Fruit fly (Drosophila melanogaster): ENCODE results near the gene okr.

The okr gene

DNA sequence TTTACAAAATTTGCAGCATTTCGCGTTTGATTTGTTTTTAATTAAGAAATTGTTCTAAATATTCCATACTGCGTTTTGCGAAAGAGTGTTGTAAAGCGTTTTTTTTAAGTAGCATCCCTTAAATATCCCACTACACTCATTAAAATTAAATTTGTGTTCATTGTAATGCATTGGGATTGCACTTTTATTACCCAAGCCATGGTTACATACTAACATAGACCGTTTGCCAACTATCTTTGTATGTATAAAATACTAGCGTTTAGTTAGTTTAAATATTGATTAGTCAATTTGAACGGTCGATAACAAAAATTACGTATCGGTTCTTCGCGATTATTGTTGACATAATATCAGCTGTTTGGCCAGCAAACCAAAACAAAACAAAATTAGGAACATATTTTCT lies 47.2 kb upstream of the okr start, which contains the start of the genes cnir and CG17221 (continued):
- TF ChIP-seq crol (GFP tag; IDR thresholded peaks at IDR 0.05) (no peak), E2f1 (GFP tag; IDR thresholded peaks at IDR 0.05) (no peak), TFAM (GFP tag; optimal IDR thresholded peaks at IDR 0.05) (no peak), CG2875 (GFP tag; optimal IDR thresholded peaks at IDR 0.05) (no peak), Doc2 (GFP tag; IDR thresholded peaks at IDR 0.05) (no peak), CG14050 (GFP tag; IDR thresholded peaks at IDR 0.05) (no peak), row (GFP tag; IDR thresholded peaks at IDR 0.05) (peak; percentile 63), crp (GFP tag; optimal IDR thresholded peaks at IDR 0.05) (peak; percentile 61 to 90), Trl (optimal IDR thresholded peaks at IDR 0.05) (no peak), Trl (GFP tag; optimal IDR thresholded peaks at IDR 0.05) (peak; percentile 87), ara (GFP tag; IDR thresholded peaks at IDR 0.05) (0 out of 2 replicates have a peak, but pooled peaks have one; percentile 12), CG14965 (GFP tag; optimal IDR thresholded peaks at IDR 0.05; ENCODE audit: borderline replicate concordance) (no peak), toy (GFP tag; IDR thresholded peaks at IDR 0.05) (no peak), cg (GFP tag; optimal IDR thresholded peaks at IDR 0.05) (no peak), btn (GFP tag; optimal IDR thresholded peaks at IDR 0.05) (peak; percentile 38), stwl (tag; optimal IDR thresholded peaks at IDR 0.05) (peak; percentile 81), Xrp1 (GFP tag; IDR thresholded peaks at IDR 0.05) (peak; percentile 53), CG32532 (GFP tag; IDR thresholded peaks at IDR 0.05) (peak; percentile 67), C15 (GFP tag; IDR thresholded peaks at IDR 0.05) (no peak), kah (GFP tag; optimal IDR thresholded peaks at IDR 0.05) (no peak), usp (GFP tag; optimal IDR thresholded peaks at IDR 0.05) (no peak), nau (GFP tag; optimal IDR thresholded peaks at IDR 0.05) (no peak), CG4424 (GFP tag; optimal IDR thresholded peaks at IDR 0.05) (peak; percentile 68), Vsx1 (GFP tag; optimal IDR thresholded peaks at IDR 0.05) (no peak), sqz (GFP tag; optimal IDR thresholded peaks at IDR 0.05) (no peak), Bdp1 (GFP tag; optimal IDR thresholded peaks at IDR 0.05) (no peak), CG10543 (GFP tag; optimal IDR thresholded peaks at IDR 0.05) (peak; percentile 71), grn (GFP tag; optimal IDR thresholded peaks at IDR 0.05) (no peak), CG11085 (GFP tag; IDR thresholded peaks at IDR 0.05) (0 out of 2 replicates have a peak, but pooled peaks have one; percentile 9), wdn (GFP tag; IDR thresholded peaks at IDR 0.05) (no peak), dati (GFP tag; IDR thresholded peaks at IDR 0.05) (no peak), CG2199 (GFP tag; IDR thresholded peaks at IDR 0.05) (0 out of 3 replicates have a peak, but pooled peaks have one; percentile 18), aop (GFP tag; IDR thresholded peaks at IDR 0.05) (no peak), nerfin-2 (GFP tag; IDR thresholded peaks at IDR 0.05; ENCODE audit: partially characterized antibody) (0 out of 2 replicates have a peak, but pooled peaks have one; percentile 27), PHDP (tag; optimal IDR thresholded peaks at IDR 0.05) (peak; percentile 68), NC2β (GFP tag; optimal IDR thresholded peaks at IDR 0.05) (peak; percentile 74), Dbx (GFP tag; IDR thresholded peaks at IDR 0.05) (0 out of 3 replicates have a peak, but pooled peaks have one; percentile 32), Xbp1 (GFP tag; optimal IDR thresholded peaks at IDR 0.05) (peak; percentile 76), CG4282 (GFP tag; optimal IDR thresholded peaks at IDR 0.05) (no peak), rib (GFP tag; IDR thresholded peaks at IDR 0.05) (no peak), crc (GFP tag; optimal IDR thresholded peaks at IDR 0.05) (peak; percentile 57), Atf-2 (GFP tag; optimal IDR thresholded peaks at IDR 0.05) (peak; percentile 51), CG8281 (tag; optimal IDR thresholded peaks at IDR 0.05) (peak; percentile 21), CG6272 (GFP tag; IDR thresholded peaks at IDR 0.05) (peak; percentile 17; the same call in 1 of the 2 replicates), dmrt11E (tag; optimal IDR thresholded peaks at IDR 0.05) (peak; percentile 51), CG10654 (GFP tag; optimal IDR thresholded peaks at IDR 0.05) (peak; percentile 60), ro (GFP tag; IDR thresholded peaks at IDR 0.05) (no peak), Rfx (GFP tag; IDR thresholded peaks at IDR 0.05) (peak; percentile 68), al (GFP tag; IDR thresholded peaks at IDR 0.05) (no peak), run (tag; optimal IDR thresholded peaks at IDR 0.05) (no peak), pan (optimal IDR thresholded peaks at IDR 0.05) (no peak), pan (GFP tag; optimal IDR thresholded peaks at IDR 0.05 in 1 of 2, IDR thresholded peaks at IDR 0.05 in 1 of 2) (no peak), CG9727 (GFP tag; optimal IDR thresholded peaks at IDR 0.05) (peak; percentile 56)
